Fruit fly (Drosophila melanogaster) whole organism, prepupa: ENCODE measurements around the gene snRNP-U1-C.
A peak's percentile ranks its signal among the peaks of the same experiment; 100 is the strongest.

Experiments used
- Blimp-1 ChIP-seq: fragments of 200-800 bp; sonication (Bioruptor generic); optimal IDR thresholded peaks from 3 replicates; lab custom pipeline; 2017; ENCODE audit warnings: missing biosample characterization, missing genetic modification characterization, mild to moderate bottlenecking, moderate library complexity, missing genetic modification reagents
- CG10631 ChIP-seq: fragments of 200-800 bp; sonication (Bioruptor generic); optimal IDR thresholded peaks from 2 replicates; lab custom pipeline; 2016; ENCODE audit warnings: missing biosample characterization, missing genetic modification characterization
- CG11762 ChIP-seq: fragments of 200-800 bp; sonication (Bioruptor generic); optimal IDR thresholded peaks from 3 replicates; lab custom pipeline; 2016; ENCODE audit warnings: missing biosample characterization, missing genetic modification characterization; ENCODE audit not compliant: insufficient read depth
- CG11902 ChIP-seq: fragments of 200-800 bp; sonication (Bioruptor generic); optimal IDR thresholded peaks from 3 replicates; lab custom pipeline; 2016; ENCODE audit warnings: missing biosample characterization, missing genetic modification characterization
- CG15336 ChIP-seq: fragments of 200-800 bp; sonication (Bioruptor generic); IDR thresholded peaks from 2 replicates; pipeline ENCODE4 v1.3.6; 2022; ENCODE audit warnings: missing biosample characterization, missing genetic modification characterization
- CG1621 ChIP-seq: fragments of 200-800 bp; sonication (Bioruptor generic); optimal IDR thresholded peaks from 3 replicates; lab custom pipeline; 2018; ENCODE audit warnings: missing biosample characterization, mild to moderate bottlenecking, missing genetic modification characterization
- CG3032 ChIP-seq: fragments of 200-800 bp; optimal IDR thresholded peaks from 2 replicates; lab custom pipeline; 2019; ENCODE audit warnings: missing biosample characterization, mild to moderate bottlenecking, missing genetic modification characterization, moderate library complexity
- CG31627 ChIP-seq: fragments of 200-800 bp; sonication (Bioruptor generic); optimal IDR thresholded peaks from 3 replicates; lab custom pipeline; 2016; ENCODE audit warnings: missing biosample characterization, missing genetic modification characterization
- CG32006 ChIP-seq: fragments of 200-800 bp; sonication (Bioruptor generic); optimal IDR thresholded peaks from 3 replicates; lab custom pipeline; 2017; ENCODE audit warnings: missing biosample characterization, mild to moderate bottlenecking, missing genetic modification characterization
- CG34406 ChIP-seq: fragments of 200-800 bp; sonication (Bioruptor generic); optimal IDR thresholded peaks from 3 replicates; lab custom pipeline; 2016; ENCODE audit warnings: missing biosample characterization, missing genetic modification characterization
- CG6792 ChIP-seq: fragments of 200-800 bp; sonication (Bioruptor generic); optimal IDR thresholded peaks from 3 replicates; lab custom pipeline; 2016; ENCODE audit warnings: missing biosample characterization, missing genetic modification characterization
- CG6808 ChIP-seq: fragments of 200-800 bp; sonication (Bioruptor generic); optimal IDR thresholded peaks from 3 replicates; lab custom pipeline; 2017; ENCODE audit warnings: missing biosample characterization, missing genetic modification characterization, mild to moderate bottlenecking, moderate library complexity, missing genetic modification reagents
- CG6854 ChIP-seq: fragments of 200-800 bp; sonication (Bioruptor generic); optimal IDR thresholded peaks from 2 replicates; lab custom pipeline; 2017; ENCODE audit warnings: missing biosample characterization, mild to moderate bottlenecking, missing genetic modification characterization
- CG7368 ChIP-seq: fragments of 200-800 bp; sonication (Bioruptor generic); optimal IDR thresholded peaks from 3 replicates; lab custom pipeline; 2016; ENCODE audit warnings: missing biosample characterization, missing genetic modification characterization
- CG8119 ChIP-seq: fragments of 200-800 bp; sonication (Bioruptor generic); IDR thresholded peaks from 3 replicates; pipeline ENCODE4 v1.3.6; 2022; ENCODE audit warnings: missing biosample characterization, missing genetic modification characterization
- CG8632 ChIP-seq: fragments of 200-800 bp; sonication (Bioruptor generic); optimal IDR thresholded peaks from 3 replicates; lab custom pipeline; 2016; ENCODE audit warnings: missing biosample characterization, missing genetic modification characterization
- CG9139 ChIP-seq: fragments of 200-800 bp; sonication (Bioruptor generic); optimal IDR thresholded peaks from 3 replicates; lab custom pipeline; 2017; ENCODE audit warnings: missing biosample characterization, mild to moderate bottlenecking, missing genetic modification characterization
- Eip75B ChIP-seq: fragments of 200-800 bp; sonication (Bioruptor generic); optimal IDR thresholded peaks from 3 replicates; lab custom pipeline; 2016; ENCODE audit warnings: missing biosample characterization, missing genetic modification characterization
- Eip78C ChIP-seq: fragments of 200-800 bp; sonication (Bioruptor generic); peaks from one replicate; lab custom pipeline; 2016; ENCODE audit warnings: missing biosample characterization, missing genetic modification characterization
- Eip93F ChIP-seq: fragments of 200-800 bp; sonication (Bioruptor generic); optimal IDR thresholded peaks from 2 replicates; lab custom pipeline; 2016; ENCODE audit warnings: missing biosample characterization, mild to moderate bottlenecking, missing genetic modification characterization
- Ets96B ChIP-seq: fragments of 200-800 bp; optimal IDR thresholded peaks from 2 replicates; lab custom pipeline; 2019; ENCODE audit warnings: missing biosample characterization, mild to moderate bottlenecking, missing genetic modification characterization, moderate library complexity
- Gug ChIP-seq: fragments of 200-800 bp; sonication (Bioruptor generic); IDR thresholded peaks from 2 replicates; pipeline ENCODE4 v1.3.6; 2022; ENCODE audit warnings: missing biosample characterization, missing genetic modification characterization
- Hr38 ChIP-seq: sonication (Bioruptor generic); optimal IDR thresholded peaks from 2 replicates; lab custom pipeline; 2016; ENCODE audit warnings: missing biosample characterization, missing genetic modification characterization
- Hr39 ChIP-seq: fragments of 200-800 bp; sonication (Bioruptor generic); optimal IDR thresholded peaks from 2 replicates; lab custom pipeline; 2016; ENCODE audit warnings: missing biosample characterization, missing genetic modification characterization
- Hr4 ChIP-seq: fragments of 200-800 bp; sonication (Bioruptor generic); optimal IDR thresholded peaks from 3 replicates; lab custom pipeline; 2016; ENCODE audit warnings: missing biosample characterization, missing genetic modification characterization
- Lpt ChIP-seq: fragments of 200-800 bp; sonication (Bioruptor generic); optimal IDR thresholded peaks from 3 replicates; lab custom pipeline; 2016; ENCODE audit warnings: missing biosample characterization, missing genetic modification characterization
- Met ChIP-seq: fragments of 200-800 bp; sonication (Bioruptor generic); optimal IDR thresholded peaks from 3 replicates; lab custom pipeline; 2016; ENCODE audit warnings: missing biosample characterization, missing genetic modification characterization
- OdsH ChIP-seq: fragments of 200-800 bp; sonication (Bioruptor generic); optimal IDR thresholded peaks from 3 replicates; lab custom pipeline; 2016; ENCODE audit warnings: missing biosample characterization, missing genetic modification characterization
- Smox ChIP-seq: fragments of 200-800 bp; sonication (Bioruptor generic); optimal IDR thresholded peaks from 3 replicates; lab custom pipeline; 2016; ENCODE audit warnings: missing biosample characterization, missing genetic modification characterization
- Sox14 ChIP-seq: fragments of 200-800 bp; sonication (Bioruptor generic); optimal IDR thresholded peaks from 3 replicates; lab custom pipeline; 2016; ENCODE audit warnings: missing biosample characterization, missing genetic modification characterization
- achi ChIP-seq: fragments of 200-800 bp; sonication (Bioruptor generic); optimal IDR thresholded peaks from 3 replicates; lab custom pipeline; 2016; ENCODE audit warnings: missing biosample characterization, missing genetic modification characterization
- acj6 ChIP-seq: fragments of 200-800 bp; sonication (Bioruptor generic); optimal IDR thresholded peaks from 3 replicates; lab custom pipeline; 2016; ENCODE audit warnings: missing biosample characterization, missing genetic modification characterization
- cyc ChIP-seq: fragments of 200-800 bp; sonication (Bioruptor generic); optimal IDR thresholded peaks from 3 replicates; lab custom pipeline; 2016; ENCODE audit warnings: missing biosample characterization, missing genetic modification characterization
- dac ChIP-seq: fragments of 200-800 bp; sonication (Bioruptor generic); optimal IDR thresholded peaks from 2 replicates; lab custom pipeline; 2017; ENCODE audit warnings: missing biosample characterization, mild to moderate bottlenecking, missing genetic modification characterization
- dsx ChIP-seq: fragments of 200-800 bp; optimal IDR thresholded peaks from 3 replicates; lab custom pipeline; 2019; ENCODE audit warnings: missing biosample characterization, mild to moderate bottlenecking, missing genetic modification characterization, moderate library complexity; ENCODE audit not compliant: poor library complexity, severe bottlenecking
- eg ChIP-seq: fragments of 200-800 bp; sonication (Bioruptor generic); IDR thresholded peaks from 3 replicates; pipeline ENCODE4 v1.3.6; 2022; ENCODE audit warnings: missing biosample characterization, missing genetic modification characterization
- esn ChIP-seq: fragments of 200-800 bp; sonication (Bioruptor generic); optimal IDR thresholded peaks from 2 replicates; lab custom pipeline; 2016; ENCODE audit warnings: missing biosample characterization, mild to moderate bottlenecking, missing genetic modification characterization, moderate library complexity
- fd59A ChIP-seq: fragments of 200-800 bp; sonication (Bioruptor generic); optimal IDR thresholded peaks from 2 replicates; lab custom pipeline; 2017; ENCODE audit warnings: missing biosample characterization, mild to moderate bottlenecking, missing genetic modification characterization, missing genetic modification reagents
- fkh ChIP-seq: fragments of 200-800 bp; sonication (Bioruptor generic); optimal IDR thresholded peaks from 3 replicates; lab custom pipeline; 2017; ENCODE audit warnings: missing biosample characterization, mild to moderate bottlenecking, missing genetic modification characterization, moderate library complexity
- lz ChIP-seq: fragments of 200-800 bp; sonication (Bioruptor generic); optimal IDR thresholded peaks from 3 replicates; lab custom pipeline; 2016; ENCODE audit warnings: missing biosample characterization, missing genetic modification characterization
- net ChIP-seq: fragments of 200-800 bp; sonication (Bioruptor generic); optimal IDR thresholded peaks from 3 replicates; lab custom pipeline; 2016; ENCODE audit warnings: missing biosample characterization, missing genetic modification characterization
- ss ChIP-seq, 2 experiments: fragments of 200-800 bp; sonication (Bioruptor generic); optimal IDR thresholded peaks; 2 replicates in 1 of 2; 3 replicates in 1 of 2; lab custom pipeline; 2017 to 2018; ENCODE audit warnings: mild to moderate bottlenecking in 2 of 2, missing biosample characterization in 2 of 2, missing genetic modification characterization in 2 of 2, moderate library complexity in 1 of 2
- svp ChIP-seq: fragments of 200-800 bp; sonication (Bioruptor generic); peaks from one replicate; lab custom pipeline; 2016; ENCODE audit warnings: missing biosample characterization, missing genetic modification characterization
- topi ChIP-seq: fragments of 200-800 bp; sonication (Bioruptor generic); optimal IDR thresholded peaks from 3 replicates; lab custom pipeline; 2016; ENCODE audit warnings: missing biosample characterization, missing genetic modification characterization

The snRNP-U1-C gene

dm6 chr3R:18983614-18984185 is at the start of gene snRNP-U1-C, which contains the start of gene gukh (continued):
- TF ChIP-seq CG34406 (GFP tag; lab: Kevin White, UChicago) (peak; percentile 83), OdsH (GFP tag; lab: Kevin White, UChicago) (peak; percentile 84), cyc (GFP tag; lab: Kevin White, UChicago) (peak; percentile 44), CG7368 (GFP tag; lab: Kevin White, UChicago) (peak; percentile 49), CG32006 (GFP tag; lab: Kevin White, UChicago) (peak; percentile 74), lz (GFP tag; lab: Kevin White, UChicago) (peak; percentile 62), fd59A (GFP tag; lab: Kevin White, UChicago) (peak; percentile 41), Eip93F (GFP tag; lab: Kevin White, UChicago) (peak; percentile 58), achi (peak; percentile 76)

dm6 chr3R:19033238-19033637 is 49.8 kb upstream of the snRNP-U1-C start, which contains the start of gene CG6026:
CG6026 (plus strand) TSS chr3R:19033538.
- TF ChIP-seq eg (0 out of 3 replicates have a peak, but pooled peaks have one; percentile 22), Eip78C (peak; percentile 37), CG15336 (GFP tag; lab: Robert Waterston, UW) (no peak), CG6854 (peak; percentile 17), CG8119 (GFP tag; lab: Robert Waterston, UW) (peak; percentile 19; the same call in 1 of the 3 replicates), Met (GFP tag; lab: Kevin White, UChicago) (no peak)

dm6 chr3R:19031210-19031609 is 47.8 kb upstream of the snRNP-U1-C start, which contains the start of the genes Prp18 and CG6013:
Prp18 (minus strand) TSS chr3R:19031271.
CG6013 (plus strand) TSS chr3R:19031503.
- TF ChIP-seq esn (peak; percentile 47), CG34406 (GFP tag; lab: Kevin White, UChicago) (peak; percentile 43), ss (GFP tag; optimal IDR thresholded peaks at IDR 0.05; lab: Kevin White, UChicago) (peak in 1 of 2 experiments; percentile 13), CG6792 (peak; percentile 8), CG32006 (GFP tag; lab: Kevin White, UChicago) (peak; percentile 47), Eip78C (peak; percentile 34), Ets96B (tag; lab: Kevin White, UChicago) (peak; percentile 36), svp (GFP tag; lab: Kevin White, UChicago) (no peak), acj6 (GFP tag; lab: Kevin White, UChicago) (peak; percentile 29), CG9139 (GFP tag; lab: Kevin White, UChicago) (no peak), CG8632 (peak; percentile 30), OdsH (GFP tag; lab: Kevin White, UChicago) (peak; percentile 39), CG3032 (tag; lab: Kevin White, UChicago) (peak; percentile 74), Lpt (GFP tag; lab: Kevin White, UChicago) (no peak), Hr4 (GFP tag; lab: Kevin White, UChicago) (peak; percentile 1), dsx (GFP tag; lab: Kevin White, UChicago) (peak; percentile 70), fd59A (GFP tag; lab: Kevin White, UChicago) (no peak), CG10631 (GFP tag; lab: Kevin White, UChicago) (peak; percentile 45), topi (GFP tag; lab: Kevin White, UChicago) (no peak), Eip75B (no peak), CG11762 (GFP tag; lab: Kevin White, UChicago) (no peak), Sox14 (GFP tag; lab: Kevin White, UChicago) (peak; percentile 12), Gug (peak; percentile 23; the same call in 1 of the 2 replicates), fkh (GFP tag; lab: Kevin White, UChicago) (peak; percentile 98), CG15336 (GFP tag; lab: Robert Waterston, UW) (0 out of 2 replicates have a peak, but pooled peaks have one; percentile 25)

- TF ChIP-seq CG8119 (GFP tag; lab: Robert Waterston, UW) (peak; percentile 65; the same call in 2 of the 3 replicates), Hr4 (GFP tag; lab: Kevin White, UChicago) (peak; percentile 91), CG6808 (GFP tag; lab: Kevin White, UChicago) (no peak), dsx (GFP tag; lab: Kevin White, UChicago) (peak; percentile 31), Eip75B (peak; percentile 82), CG1621 (tag; lab: Kevin White, UChicago) (peak; percentile 72), Blimp-1 (GFP tag; lab: Kevin White, UChicago) (no peak), CG11902 (GFP tag; lab: Kevin White, UChicago) (peak; percentile 50), dac (GFP tag; lab: Kevin White, UChicago) (peak; percentile 72), CG31627 (peak; percentile 82), Sox14 (GFP tag; lab: Kevin White, UChicago) (peak; percentile 83), CG32006 (GFP tag; lab: Kevin White, UChicago) (peak; percentile 79), net (GFP tag; lab: Kevin White, UChicago) (peak; percentile 89), Gug (peak; percentile 72), Hr38 (GFP tag; lab: Kevin White, UChicago) (peak; percentile 78), Smox (GFP tag; lab: Kevin White, UChicago) (no peak), CG8632 (peak; percentile 51), Hr39 (peak; percentile 82)
These were observed 45.3 kb upstream of the snRNP-U1-C start, which contains the start of the genes GatA and P5cr for dm6 chr3R:19028758-19029157. GatA (minus strand) TSS chr3R:19028857. P5cr (plus strand) TSS chr3R:19028931.
